Worm (Caenorhabditis elegans) whole organism, young adult: ENCODE data around the gene Y73F4A.1.
A peak's percentile ranks its signal among the peaks of the same experiment; 100 is the strongest.

Experiments
- B0019.2 ChIP-seq: fragments of 200-800 bp; sonication (Bioruptor generic); conservative IDR thresholded peaks from 2 replicates; pipeline ENCODE4 v1.3.6; 2022; ENCODE audit warnings: missing genetic modification reagents, missing genetic modification characterization, missing compliant biosample characterization
- B0035.1 ChIP-seq: sonication (generic microtip); optimal IDR thresholded peaks from 2 replicates; lab custom pipeline; 2016; ENCODE audit warnings: missing genetic modification characterization, mild to moderate bottlenecking, missing compliant biosample characterization, missing genotype, missing genetic modification reagents
- C06A6.2 ChIP-seq: fragments of 200-800 bp; sonication (Bioruptor generic); conservative IDR thresholded peaks from 2 replicates; pipeline ENCODE4 v1.3.6; 2022; ENCODE audit warnings: missing genetic modification characterization, missing compliant biosample characterization
- C17E4.6 ChIP-seq: fragments of 200-800 bp; sonication (Bioruptor generic); IDR thresholded peaks from 2 replicates; pipeline ENCODE4 v1.3.6; 2022; ENCODE audit warnings: missing genetic modification reagents, missing genetic modification characterization, missing compliant biosample characterization
- D2030.7 ChIP-seq: fragments of 200-800 bp; sonication (Bioruptor generic); IDR thresholded peaks from 2 replicates; pipeline ENCODE4 v1.3.6; 2022; ENCODE audit warnings: missing genetic modification reagents, missing genetic modification characterization, missing compliant biosample characterization
- F22D6.2 ChIP-seq: sonication (generic microtip); optimal IDR thresholded peaks from 2 replicates; lab custom pipeline; 2016; ENCODE audit warnings: mild to moderate bottlenecking, missing genetic modification characterization, missing compliant biosample characterization
- F37B4.10 ChIP-seq: fragments of 200-800 bp; sonication (Bioruptor generic); IDR thresholded peaks from 2 replicates; pipeline ENCODE4 v1.3.6; 2022; ENCODE audit warnings: missing genetic modification characterization, missing compliant biosample characterization
- F39B2.1 ChIP-seq: fragments of 200-800 bp; sonication (Bioruptor generic); IDR thresholded peaks from 2 replicates; pipeline ENCODE4 v1.3.6; 2022; ENCODE audit warnings: missing genetic modification reagents, missing genetic modification characterization, missing compliant biosample characterization
- K11D2.4 ChIP-seq: fragments of 200-800 bp; sonication (Bioruptor generic); IDR thresholded peaks from 2 replicates; pipeline ENCODE4 v1.3.6; 2022; ENCODE audit warnings: missing genetic modification reagents, missing genetic modification characterization, missing compliant biosample characterization
- Y53F4B.3 ChIP-seq: fragments of 200-800 bp; sonication (Bioruptor generic); IDR thresholded peaks from 2 replicates; pipeline ENCODE4 v1.3.6; 2022; ENCODE audit warnings: missing genetic modification reagents, missing genetic modification characterization, missing compliant biosample characterization
- Y53G8AR.9 ChIP-seq: fragments of 200-800 bp; sonication (Bioruptor generic); conservative IDR thresholded peaks from 2 replicates; pipeline ENCODE4 v1.3.6; 2022; ENCODE audit warnings: missing genetic modification reagents, missing genetic modification characterization, missing compliant biosample characterization
- Y67H2A.10 ChIP-seq: fragments of 200-800 bp; sonication (Bioruptor generic); conservative IDR thresholded peaks from 2 replicates; pipeline ENCODE4 v1.3.6; 2022; ENCODE audit warnings: missing genetic modification reagents, missing genetic modification characterization, missing compliant biosample characterization
- Y79H2A.3 ChIP-seq: fragments of 200-800 bp; sonication (Bioruptor generic); conservative IDR thresholded peaks from 2 replicates; pipeline ENCODE4 v1.3.6; 2022; ENCODE audit warnings: missing genetic modification reagents, missing genetic modification characterization, missing compliant biosample characterization
- Y95B8A.8 ChIP-seq: fragments of 200-800 bp; sonication (Bioruptor generic); IDR thresholded peaks from 2 replicates; pipeline ENCODE4 v1.3.6; 2022; ENCODE audit warnings: missing genetic modification reagents, missing genetic modification characterization, missing compliant biosample characterization
- aptf-2 ChIP-seq: fragments of 200-800 bp; sonication (Bioruptor generic); conservative IDR thresholded peaks from 2 replicates; pipeline ENCODE4 v1.3.6; 2022; ENCODE audit warnings: missing genetic modification reagents, missing genetic modification characterization, missing compliant biosample characterization
- attf-5 ChIP-seq: fragments of 200-800 bp; sonication (Bioruptor generic); optimal IDR thresholded peaks from 2 replicates; lab custom pipeline; 2018; ENCODE audit warnings: mild to moderate bottlenecking, missing genetic modification characterization, missing compliant biosample characterization
- chd-7 ChIP-seq: sonication (generic microtip); optimal IDR thresholded peaks from 2 replicates; lab custom pipeline; 2016; ENCODE audit warnings: mild to moderate bottlenecking, missing genetic modification characterization, moderate library complexity, missing compliant biosample characterization
- die-1 ChIP-seq: sonication (generic microtip); optimal IDR thresholded peaks from 2 replicates; lab custom pipeline; 2016; ENCODE audit warnings: missing genotype, mild to moderate bottlenecking, missing genetic modification characterization, missing compliant biosample characterization
- efl-1 ChIP-seq: fragments of 150-350 bp; optimal IDR thresholded peaks from 2 replicates; lab custom pipeline; 2014; ENCODE audit warnings: missing biosample characterization, missing genetic modification reagents, missing genetic modification characterization
- egl-18 ChIP-seq: fragments of 200-800 bp; sonication (Bioruptor generic); IDR thresholded peaks from 2 replicates; pipeline ENCODE4 v1.3.6; 2022; ENCODE audit warnings: missing genetic modification reagents, missing genetic modification characterization, missing compliant biosample characterization
- egl-44 ChIP-seq: fragments of 200-800 bp; sonication (Bioruptor generic); IDR thresholded peaks from 2 replicates; pipeline ENCODE4 v1.3.6; 2022; ENCODE audit warnings: missing genetic modification reagents, missing genetic modification characterization, missing compliant biosample characterization
- fkh-3 ChIP-seq: sonication (generic microtip); optimal IDR thresholded peaks from 2 replicates; lab custom pipeline; 2016; ENCODE audit warnings: mild to moderate bottlenecking, missing genetic modification characterization, missing compliant biosample characterization
- him-1 ChIP-seq: sonication (generic microtip); optimal IDR thresholded peaks from 2 replicates; lab custom pipeline; 2016; ENCODE audit warnings: missing genotype, missing genetic modification reagents, missing genetic modification characterization, missing compliant biosample characterization
- hlh-12 ChIP-seq: sonication (generic microtip); optimal IDR thresholded peaks from 2 replicates; lab custom pipeline; 2016; ENCODE audit warnings: missing genetic modification characterization, missing compliant biosample characterization
- hmg-20 ChIP-seq: fragments of 200-800 bp; sonication (Bioruptor generic); IDR thresholded peaks from 2 replicates; pipeline ENCODE4 v1.3.6; 2022; ENCODE audit warnings: missing genetic modification reagents, missing genetic modification characterization, missing compliant biosample characterization
- lin-35 ChIP-seq, 3 experiments: fragments of 150-350 bp in 2 of 3; sonication (generic microtip) in 1 of 3; optimal IDR thresholded peaks; 2 replicates each; lab custom pipeline; 2014 to 2018; ENCODE audit warnings: missing biosample characterization in 3 of 3, missing genetic modification characterization in 3 of 3, missing genetic modification reagents in 3 of 3
- lin-40 ChIP-seq: sonication (generic microtip); optimal IDR thresholded peaks from 2 replicates; lab custom pipeline; 2016; ENCODE audit warnings: missing genetic modification characterization, mild to moderate bottlenecking, missing compliant biosample characterization, missing genotype, missing genetic modification reagents
- lin-54 ChIP-seq: fragments of 200-800 bp; sonication (Bioruptor generic); optimal IDR thresholded peaks from 2 replicates; lab custom pipeline; 2018; ENCODE audit warnings: mild to moderate bottlenecking, missing genetic modification characterization, missing compliant biosample characterization
- lir-1 ChIP-seq: fragments of 200-800 bp; sonication (Bioruptor generic); conservative IDR thresholded peaks from 2 replicates; pipeline ENCODE4 v1.3.6; 2022; ENCODE audit warnings: missing genetic modification reagents, missing genetic modification characterization, missing compliant biosample characterization
- madf-3 ChIP-seq: fragments of 200-800 bp; sonication (Bioruptor generic); IDR thresholded peaks from 2 replicates; pipeline ENCODE4 v1.3.6; 2022; ENCODE audit warnings: missing genetic modification reagents, missing genetic modification characterization, missing compliant biosample characterization
- mcd-1 ChIP-seq: fragments of 200-800 bp; sonication (Bioruptor generic); IDR thresholded peaks from 2 replicates; pipeline ENCODE4 v1.3.6; 2022; ENCODE audit warnings: missing genetic modification reagents, missing genetic modification characterization, missing compliant biosample characterization
- mel-28 ChIP-seq: sonication (generic microtip); optimal IDR thresholded peaks from 2 replicates; lab custom pipeline; 2016; ENCODE audit warnings: borderline replicate concordance, mild to moderate bottlenecking, missing genetic modification characterization, missing compliant biosample characterization
- mes-4 ChIP-seq: sonication (generic microtip); optimal IDR thresholded peaks from 2 replicates; lab custom pipeline; 2016; ENCODE audit warnings: missing genotype, missing genetic modification characterization, missing compliant biosample characterization
- nhr-120 ChIP-seq: fragments of 200-800 bp; sonication (Bioruptor generic); IDR thresholded peaks from 2 replicates; pipeline ENCODE4 v1.3.6; 2022; ENCODE audit warnings: missing genetic modification characterization, missing compliant biosample characterization
- nhr-27 ChIP-seq: fragments of 200-800 bp; sonication (Bioruptor generic); optimal IDR thresholded peaks from 2 replicates; lab custom pipeline; 2018; ENCODE audit warnings: mild to moderate bottlenecking, missing genetic modification characterization, moderate library complexity, missing compliant biosample characterization
- rcor-1 ChIP-seq: fragments of 200-800 bp; sonication (Bioruptor generic); IDR thresholded peaks from 2 replicates; pipeline ENCODE4 v1.3.6; 2022; ENCODE audit warnings: missing genetic modification reagents, missing genetic modification characterization, missing compliant biosample characterization
- rec-8 ChIP-seq, 2 experiments: sonication (generic microtip); optimal IDR thresholded peaks; 2 replicates each; lab custom pipeline; 2016; ENCODE audit warnings: mild to moderate bottlenecking in 2 of 2, missing genetic modification characterization in 2 of 2, missing genetic modification reagents in 2 of 2, missing genotype in 2 of 2, missing biosample characterization in 1 of 2, missing compliant biosample characterization in 1 of 2, moderate library complexity in 1 of 2
- repo-1 ChIP-seq: sonication (generic microtip); optimal IDR thresholded peaks from 2 replicates; lab custom pipeline; 2017; ENCODE audit warnings: mild to moderate bottlenecking, missing genetic modification characterization, missing compliant biosample characterization
- sea-2 ChIP-seq: fragments of 200-800 bp; sonication (Bioruptor generic); IDR thresholded peaks from 2 replicates; pipeline ENCODE4 v1.3.6; 2022; ENCODE audit warnings: missing genetic modification characterization, missing compliant biosample characterization
- snpc-1.1 ChIP-seq: sonication (generic microtip); optimal IDR thresholded peaks from 2 replicates; lab custom pipeline; 2017; ENCODE audit warnings: missing genetic modification characterization, mild to moderate bottlenecking, missing compliant biosample characterization, antibody characterized with exemption, moderate library complexity, missing genotype, missing genetic modification reagents; ENCODE audit not compliant: insufficient read depth
- snpc-1.3 ChIP-seq: sonication (generic microtip); optimal IDR thresholded peaks from 2 replicates; lab custom pipeline; 2017; ENCODE audit warnings: missing genetic modification characterization, mild to moderate bottlenecking, missing compliant biosample characterization, antibody characterized with exemption, moderate library complexity, missing genotype, missing genetic modification reagents; ENCODE audit not compliant: insufficient read depth
- somi-1 ChIP-seq: fragments of 200-800 bp; sonication (Bioruptor generic); optimal IDR thresholded peaks from 2 replicates; lab custom pipeline; 2018; ENCODE audit warnings: mild to moderate bottlenecking, missing genetic modification characterization, missing compliant biosample characterization
- tlf-1 ChIP-seq: fragments of 200-800 bp; sonication (Bioruptor generic); optimal IDR thresholded peaks from 2 replicates; lab custom pipeline; 2018; ENCODE audit warnings: mild to moderate bottlenecking, missing genetic modification characterization, missing compliant biosample characterization
- unc-62 ChIP-seq: fragments of 150-350 bp; optimal IDR thresholded peaks from 2 replicates; lab custom pipeline; 2014; ENCODE audit warnings: missing biosample characterization, missing genetic modification reagents, missing genetic modification characterization
- zim-3 ChIP-seq: sonication (generic microtip); optimal IDR thresholded peaks from 2 replicates; lab custom pipeline; 2017; ENCODE audit warnings: mild to moderate bottlenecking, missing genetic modification characterization, moderate library complexity, missing compliant biosample characterization
- ztf-22 ChIP-seq: fragments of 200-800 bp; sonication (Bioruptor generic); optimal IDR thresholded peaks from 2 replicates; lab custom pipeline; 2018; ENCODE audit warnings: mild to moderate bottlenecking, missing genetic modification characterization, moderate library complexity, missing compliant biosample characterization
- ztf-25 ChIP-seq: fragments of 200-800 bp; sonication (Bioruptor generic); IDR thresholded peaks from 2 replicates; pipeline ENCODE4 v1.3.6; 2022; ENCODE audit warnings: missing genetic modification reagents, missing genetic modification characterization, missing compliant biosample characterization
- ztf-3 ChIP-seq: fragments of 200-800 bp; sonication (Bioruptor generic); optimal IDR thresholded peaks from 2 replicates; lab custom pipeline; 2018; ENCODE audit warnings: mild to moderate bottlenecking, missing genetic modification characterization, missing compliant biosample characterization

Gene Y73F4A.1

DNA sequence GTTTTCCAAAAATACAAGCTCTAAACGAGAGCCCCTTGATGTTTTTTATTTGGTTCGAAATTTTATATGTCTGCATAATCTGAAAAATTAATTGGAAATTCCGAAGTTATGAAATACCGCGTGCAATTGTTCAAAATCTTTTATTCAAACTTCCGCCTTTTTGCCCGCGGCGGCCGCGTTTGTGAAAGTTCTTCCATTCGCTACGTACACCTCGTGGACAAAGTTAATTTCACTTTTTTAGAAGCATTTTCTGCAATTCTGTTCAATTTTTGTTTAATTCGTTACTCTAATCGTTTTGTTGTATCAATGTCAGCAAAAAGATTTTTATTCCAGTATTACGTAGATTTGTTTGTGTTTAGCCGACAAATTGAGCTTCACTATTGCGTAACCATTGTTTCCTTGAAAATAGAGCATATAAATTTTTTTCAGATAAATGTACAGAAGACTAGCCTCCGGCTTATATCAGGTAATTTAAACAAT lies 29.1 kb upstream of the Y73F4A.1 start, which contains the start of gene mppb-1 (continued):
- TF ChIP-seq rec-8 (tag; optimal IDR thresholded peaks at IDR 0.05; lab: Kevin White, UChicago) = peak; percentile 60
- TF ChIP-seq lin-40 = peak; percentile 59
- TF ChIP-seq tlf-1 = no peak
- no peak for TF ChIP-seq snpc-1.1 (tag; lab: Kevin White, UChicago)
- TF ChIP-seq F22D6.2 (tag; lab: Kevin White, UChicago) = peak; percentile 49
- TF ChIP-seq nhr-120 = no peak
- 0 out of 2 replicates have a peak, but pooled peaks have one; percentile 38 for TF ChIP-seq B0019.2 (GFP tag; lab: Robert Waterston, UW)
- TF ChIP-seq Y53F4B.3 (GFP tag; lab: Robert Waterston, UW) = no peak
- no peak for TF ChIP-seq ztf-25 (GFP tag; lab: Robert Waterston, UW)
- TF ChIP-seq B0035.1 = no peak
- TF ChIP-seq zim-3 = peak; percentile 44
- TF ChIP-seq chd-7 = peak; percentile 39
- TF ChIP-seq mes-4 (tag; lab: Kevin White, UChicago) = no peak
- no peak for TF ChIP-seq C06A6.2 (GFP tag; lab: Robert Waterston, UW)
- no peak for TF ChIP-seq C17E4.6 (GFP tag; lab: Robert Waterston, UW)
- TF ChIP-seq Y67H2A.10 (GFP tag; lab: Robert Waterston, UW) = peak; percentile 13; the same call in 1 of the 2 replicates
- no peak for TF ChIP-seq unc-62
- TF ChIP-seq ztf-22 (GFP tag; lab: Kevin White, UChicago) = no peak
- no peak for TF ChIP-seq him-1
- no peak for TF ChIP-seq repo-1 (tag; lab: Kevin White, UChicago)
- TF ChIP-seq lin-35 (GFP tag; optimal IDR thresholded peaks at IDR 0.05; lab: Kevin White, UChicago) = peak; percentile 20 to 92 (median 48)
- no peak for TF ChIP-seq ztf-3 (GFP tag; lab: Kevin White, UChicago)
- no peak for TF ChIP-seq F37B4.10
- no peak for TF ChIP-seq Y53G8AR.9 (GFP tag; lab: Robert Waterston, UW)
- TF ChIP-seq efl-1 (GFP tag; lab: Kevin White, UChicago) = peak; percentile 74
- TF ChIP-seq egl-44 (GFP tag; lab: Robert Waterston, UW) = no peak
- TF ChIP-seq egl-18 = no peak
- TF ChIP-seq somi-1 (GFP tag; lab: Kevin White, UChicago) = no peak
- 0 out of 2 replicates have a peak, but pooled peaks have one; percentile 60 for TF ChIP-seq madf-3 (GFP tag; lab: Robert Waterston, UW)
- peak; percentile 60 for TF ChIP-seq rcor-1
- TF ChIP-seq attf-5 (GFP tag; lab: Kevin White, UChicago) = peak; percentile 40
- TF ChIP-seq nhr-27 (tag; lab: Kevin White, UChicago) = no peak
- peak; percentile 82 for TF ChIP-seq lir-1 (GFP tag; lab: Robert Waterston, UW)
- TF ChIP-seq snpc-1.3 = peak; percentile 29
- TF ChIP-seq lin-54 (GFP tag; lab: Kevin White, UChicago) = peak; percentile 96
- peak; percentile 40; the same call in 1 of the 2 replicates for TF ChIP-seq D2030.7
- no peak for TF ChIP-seq mel-28 (tag; lab: Kevin White, UChicago)
- TF ChIP-seq die-1 = no peak
- no peak for TF ChIP-seq sea-2 (GFP tag; lab: Robert Waterston, UW)
- peak; percentile 1 for TF ChIP-seq hlh-12 (tag; lab: Kevin White, UChicago)
- peak; percentile 67 for TF ChIP-seq K11D2.4 (GFP tag; lab: Robert Waterston, UW)
- no peak for TF ChIP-seq fkh-3 (tag; lab: Kevin White, UChicago)
- TF ChIP-seq hmg-20 (GFP tag; lab: Robert Waterston, UW) = no peak
- no peak for TF ChIP-seq F39B2.1
- no peak for TF ChIP-seq Y79H2A.3 (GFP tag; lab: Robert Waterston, UW)
- peak; percentile 72 for TF ChIP-seq mcd-1
- no peak for TF ChIP-seq Y95B8A.8 (GFP tag; lab: Robert Waterston, UW)
- TF ChIP-seq aptf-2 = peak; percentile 82
